Worm (Caenorhabditis elegans): ENCODE measurements around the gene dre-1.

DNA sequence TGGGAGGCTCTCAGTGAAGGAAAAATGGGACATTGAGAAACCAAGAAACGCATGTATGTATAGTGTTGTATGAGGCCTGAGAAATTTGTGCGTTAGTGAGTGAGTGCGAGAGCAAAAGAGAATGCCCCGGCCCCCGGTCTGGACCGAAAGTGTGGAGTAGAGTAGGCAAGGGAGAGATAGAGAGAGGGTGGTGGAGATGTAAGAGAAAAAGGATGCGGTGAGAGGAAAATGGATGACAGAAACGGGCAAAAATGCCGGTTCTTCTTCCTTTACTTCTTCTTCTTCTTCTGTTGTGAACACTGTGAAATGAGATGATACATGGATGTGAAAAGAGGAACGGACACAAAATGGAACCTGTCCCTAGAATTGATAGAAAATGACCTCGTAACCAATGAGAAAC lies 8.0 kb downstream of the dre-1 start:
- TF ChIP-seq dmd-4 (tag; optimal IDR thresholded peaks at IDR 0.05; ENCODE audit: borderline replicate concordance) (no peak), sox-2 (GFP tag; IDR thresholded peaks at IDR 0.05) (no peak), hlh-30 (tag; optimal IDR thresholded peaks at IDR 0.05; ENCODE audit: insufficient read depth) (no peak), ama-1 (optimal IDR thresholded peaks at IDR 0.05) (no peak), eyg-1 (tag; optimal IDR thresholded peaks at IDR 0.05) (no peak), madf-2 (tag; optimal IDR thresholded peaks at IDR 0.05) (no peak), tbx-2 (tag; optimal IDR thresholded peaks at IDR 0.05) (no peak), pag-3 (tag; optimal IDR thresholded peaks at IDR 0.05; ENCODE audit: borderline replicate concordance) (no peak), ceh-48 (tag; optimal IDR thresholded peaks at IDR 0.05) (no peak), nhr-11 (tag; optimal IDR thresholded peaks at IDR 0.05) (no peak), ceh-6 (GFP tag; optimal IDR thresholded peaks at IDR 0.05) (no peak)
